Worm (Caenorhabditis elegans): Measurements from ENCODE around the gene F38A1.15.

- TF ChIP-seq ama-1 (optimal IDR thresholded peaks at IDR 0.05) (no peak), tbx-11 (GFP tag; IDR thresholded peaks at IDR 0.05) (no peak), ceh-13 (GFP tag; optimal IDR thresholded peaks at IDR 0.05) (no peak), F13C5.2 (tag; optimal IDR thresholded peaks at IDR 0.05) (no peak), ceh-36 (tag; optimal IDR thresholded peaks at IDR 0.05) (no peak), tra-4 (tag; optimal IDR thresholded peaks at IDR 0.05) (no peak), tbx-37 (GFP tag; conservative IDR thresholded peaks at IDR 0.05) (no peak), hmg-4 (GFP tag; optimal IDR thresholded peaks at IDR 0.05) (no peak), hnd-1 (tag; optimal IDR thresholded peaks at IDR 0.05) (no peak), sea-1 (GFP tag; conservative IDR thresholded peaks at IDR 0.05) (no peak), hmbx-1 (tag; optimal IDR thresholded peaks at IDR 0.05) (no peak)
Measured at ce11 chrIV:1235785-1236184, 7.4 kb downstream of the F38A1.15 start.
